Worm (Caenorhabditis elegans) whole organism, L4 larva: ENCODE measurements around the gene K08H2.4.
A peak's percentile ranks its signal among the peaks of the same experiment; 100 is the strongest.

ENCODE experiments used
- F26F4.8 ChIP-seq: fragments of 200-800 bp; sonication (Bioruptor generic); conservative IDR thresholded peaks from 2 replicates; pipeline ENCODE4 v1.3.6; 2022; ENCODE audit warnings: missing genetic modification characterization, missing compliant biosample characterization
- F37D6.2 ChIP-seq: sonication (generic microtip); optimal IDR thresholded peaks from 2 replicates; lab custom pipeline; 2016; ENCODE audit warnings: mild to moderate bottlenecking, missing genetic modification characterization, missing compliant biosample characterization
- T20F7.1 ChIP-seq: fragments of 200-800 bp; sonication (Bioruptor generic); optimal IDR thresholded peaks from 2 replicates; lab custom pipeline; 2018; ENCODE audit warnings: mild to moderate bottlenecking, missing genetic modification characterization, missing compliant biosample characterization
- Y48G9A.11 ChIP-seq: fragments of 200-800 bp; sonication (Bioruptor generic); IDR thresholded peaks from 2 replicates; pipeline ENCODE4 v1.3.6; 2022; ENCODE audit warnings: missing genetic modification reagents, missing genetic modification characterization, missing compliant biosample characterization
- Y75B8A.6 ChIP-seq: fragments of 200-800 bp; sonication (Bioruptor generic); IDR thresholded peaks from 2 replicates; pipeline ENCODE4 v1.3.6; 2022; ENCODE audit warnings: missing genetic modification reagents, missing genetic modification characterization, missing compliant biosample characterization
- aly-2 ChIP-seq: sonication (generic microtip); optimal IDR thresholded peaks from 2 replicates; lab custom pipeline; 2018; ENCODE audit warnings: missing biosample characterization, missing genetic modification characterization
- ama-1 ChIP-seq: fragments of 150-350 bp; optimal IDR thresholded peaks from 2 replicates; lab custom pipeline; 2014; ENCODE audit warnings: inconsistent platforms, mixed read lengths
- arid-1 ChIP-seq: fragments of 200-800 bp; sonication (Bioruptor generic); conservative IDR thresholded peaks from 2 replicates; pipeline ENCODE4 v1.3.6; 2022; ENCODE audit warnings: missing genetic modification reagents, missing genetic modification characterization, missing compliant biosample characterization
- ceh-20 ChIP-seq: fragments of 200-800 bp; sonication (Bioruptor generic); IDR thresholded peaks from 2 replicates; pipeline ENCODE4 v1.3.6; 2022; ENCODE audit warnings: missing genetic modification reagents, missing genetic modification characterization, missing compliant biosample characterization
- ces-1 ChIP-seq: fragments of 150-350 bp; sonication (generic microtip); optimal IDR thresholded peaks from 4 replicates; lab custom pipeline; 2014; ENCODE audit warnings: missing biosample characterization, missing genetic modification reagents, missing genetic modification characterization
- daf-12 ChIP-seq: fragments of 150-350 bp; optimal IDR thresholded peaks from 2 replicates; lab custom pipeline; 2014; ENCODE audit warnings: missing biosample characterization, missing genetic modification reagents, missing genetic modification characterization
- daf-8 ChIP-seq: fragments of 200-800 bp; sonication (Bioruptor generic); IDR thresholded peaks from 2 replicates; pipeline ENCODE4 v1.3.6; 2022; ENCODE audit warnings: missing genetic modification characterization, missing compliant biosample characterization
- dmd-6 ChIP-seq: fragments of 200-800 bp; sonication (Bioruptor generic); IDR thresholded peaks from 2 replicates; pipeline ENCODE4 v1.3.6; 2022; ENCODE audit warnings: missing genetic modification reagents, missing genetic modification characterization, missing compliant biosample characterization
- dmd-9 ChIP-seq: fragments of 200-800 bp; sonication (Bioruptor generic); IDR thresholded peaks from 2 replicates; pipeline ENCODE4 v1.3.6; 2022; ENCODE audit warnings: missing genetic modification reagents, missing genetic modification characterization, missing compliant biosample characterization
- duxl-1 ChIP-seq: sonication (generic microtip); optimal IDR thresholded peaks from 2 replicates; lab custom pipeline; 2016; ENCODE audit warnings: mild to moderate bottlenecking, missing genetic modification characterization, moderate library complexity, missing compliant biosample characterization; ENCODE audit not compliant: poor library complexity
- dve-1 ChIP-seq: sonication (generic microtip); optimal IDR thresholded peaks from 2 replicates; lab custom pipeline; 2017; ENCODE audit warnings: antibody characterized with exemption, mild to moderate bottlenecking, missing genetic modification characterization, missing compliant biosample characterization; ENCODE audit not compliant: insufficient read depth
- egl-27 ChIP-seq: sonication (generic microtip); optimal IDR thresholded peaks from 3 replicates; lab custom pipeline; 2017; ENCODE audit warnings: missing biosample characterization, missing genetic modification reagents, missing genetic modification characterization
- fkh-10 ChIP-seq: fragments of 150-350 bp; optimal IDR thresholded peaks from 2 replicates; lab custom pipeline; 2014; ENCODE audit warnings: missing biosample characterization, missing genetic modification reagents, missing genetic modification characterization
- hif-1 ChIP-seq, 2 experiments: sonication (generic microtip); optimal IDR thresholded peaks; 2 replicates each; lab custom pipeline; 2016 to 2017; ENCODE audit warnings: missing compliant biosample characterization in 2 of 2, missing genetic modification characterization in 2 of 2, missing genetic modification reagents in 2 of 2, missing genotype in 2 of 2, mild to moderate bottlenecking in 1 of 2
- hlh-11 ChIP-seq: fragments of 200-800 bp; sonication (Bioruptor generic); optimal IDR thresholded peaks from 2 replicates; lab custom pipeline; 2018; ENCODE audit warnings: mild to moderate bottlenecking, missing genetic modification characterization, missing compliant biosample characterization
- hlh-30 ChIP-seq: sonication (generic microtip); optimal IDR thresholded peaks from 2 replicates; lab custom pipeline; 2017; ENCODE audit warnings: antibody characterized with exemption, mild to moderate bottlenecking, missing genetic modification characterization, missing compliant biosample characterization; ENCODE audit not compliant: insufficient read depth
- jun-1 ChIP-seq: fragments of 150-350 bp; optimal IDR thresholded peaks from 2 replicates; lab custom pipeline; 2014; ENCODE audit warnings: missing biosample characterization, missing genetic modification reagents, missing genetic modification characterization
- lin-13 ChIP-seq: fragments of 150-350 bp; optimal IDR thresholded peaks from 2 replicates; lab custom pipeline; 2014; ENCODE audit warnings: missing biosample characterization, missing genetic modification reagents, missing genetic modification characterization
- lin-38 ChIP-seq: fragments of 200-800 bp; sonication (Bioruptor generic); IDR thresholded peaks from 2 replicates; pipeline ENCODE4 v1.3.6; 2022; ENCODE audit warnings: missing genetic modification reagents, missing genetic modification characterization, missing compliant biosample characterization
- lin-39 ChIP-seq: fragments of 150-350 bp; optimal IDR thresholded peaks from 2 replicates; lab custom pipeline; 2014; ENCODE audit warnings: missing biosample characterization, missing genetic modification reagents, missing genetic modification characterization
- lir-3 ChIP-seq: sonication (generic microtip); optimal IDR thresholded peaks from 2 replicates; lab custom pipeline; 2016; ENCODE audit warnings: mild to moderate bottlenecking, missing genetic modification characterization, missing compliant biosample characterization
- madf-9 ChIP-seq: fragments of 200-800 bp; sonication (Bioruptor generic); conservative IDR thresholded peaks from 2 replicates; pipeline ENCODE4 v1.3.6; 2022; ENCODE audit warnings: missing genetic modification reagents, missing genetic modification characterization, missing compliant biosample characterization
- mdl-1 ChIP-seq, 2 experiments: fragments of 150-350 bp in 1 of 2; sonication (generic microtip) in 1 of 2; optimal IDR thresholded peaks; 2 replicates each; lab custom pipeline; 2014 to 2017; ENCODE audit warnings: missing biosample characterization in 2 of 2, missing genetic modification characterization in 2 of 2
- mes-2 ChIP-seq: sonication (generic microtip); optimal IDR thresholded peaks from 2 replicates; lab custom pipeline; 2016; ENCODE audit warnings: missing genotype, mild to moderate bottlenecking, missing genetic modification characterization, missing compliant biosample characterization; ENCODE audit not compliant: poor library complexity, severe bottlenecking
- mxl-3 ChIP-seq: fragments of 200-800 bp; sonication (Bioruptor generic); optimal IDR thresholded peaks from 2 replicates; lab custom pipeline; 2018; ENCODE audit warnings: mild to moderate bottlenecking, missing genetic modification characterization, missing compliant biosample characterization
- nhr-11 ChIP-seq: fragments of 150-350 bp; optimal IDR thresholded peaks from 2 replicates; lab custom pipeline; 2014; ENCODE audit warnings: missing biosample characterization, missing genetic modification characterization
- nhr-25 ChIP-seq: sonication (generic microtip); optimal IDR thresholded peaks from 2 replicates; lab custom pipeline; 2017; ENCODE audit warnings: missing genetic modification characterization, mild to moderate bottlenecking, missing compliant biosample characterization, antibody characterized with exemption, moderate library complexity, borderline replicate concordance; ENCODE audit not compliant: insufficient read depth
- nhr-28 ChIP-seq: fragments of 150-350 bp; optimal IDR thresholded peaks from 2 replicates; lab custom pipeline; 2014; ENCODE audit warnings: missing biosample characterization, missing genetic modification characterization
- nhr-42 ChIP-seq: fragments of 200-800 bp; sonication (Bioruptor generic); IDR thresholded peaks from 2 replicates; pipeline ENCODE4 v1.3.6; 2022; ENCODE audit warnings: missing genetic modification characterization, missing compliant biosample characterization
- nhr-77 ChIP-seq: fragments of 150-350 bp; optimal IDR thresholded peaks from 2 replicates; lab custom pipeline; 2014; ENCODE audit warnings: missing biosample characterization, missing genetic modification characterization
- php-3 ChIP-seq: fragments of 200-800 bp; sonication (Bioruptor generic); IDR thresholded peaks from 2 replicates; pipeline ENCODE4 v1.3.6; 2022; ENCODE audit warnings: missing genetic modification reagents, missing genetic modification characterization, missing compliant biosample characterization
- snpc-1.2 ChIP-seq: fragments of 200-800 bp; sonication (Bioruptor generic); IDR thresholded peaks from 2 replicates; pipeline ENCODE4 v1.3.6; 2022; ENCODE audit warnings: missing genetic modification reagents, missing genetic modification characterization, missing compliant biosample characterization
- snpc-4 ChIP-seq: fragments of 150-350 bp; optimal IDR thresholded peaks from 2 replicates; lab custom pipeline; 2014; ENCODE audit warnings: missing biosample characterization, missing genetic modification characterization
- spr-1 ChIP-seq: sonication (generic microtip); optimal IDR thresholded peaks from 2 replicates; lab custom pipeline; 2016; ENCODE audit warnings: mild to moderate bottlenecking, missing genetic modification characterization, missing compliant biosample characterization
- unc-62 ChIP-seq, 3 experiments: fragments of 150-350 bp in 1 of 3; sonication (generic microtip); optimal IDR thresholded peaks in 2 of 3; peaks in 1 of 3; 1 replicate in 1 of 3; 2 replicates in 2 of 3; lab custom pipeline; 2014 to 2017; ENCODE audit warnings: missing biosample characterization in 3 of 3, missing genetic modification characterization in 3 of 3, missing genetic modification reagents in 3 of 3, missing genotype in 1 of 3
- zfp-2 ChIP-seq: sonication (generic microtip); optimal IDR thresholded peaks from 2 replicates; lab custom pipeline; 2016; ENCODE audit warnings: mild to moderate bottlenecking, missing genetic modification characterization, missing compliant biosample characterization

Gene K08H2.4

DNA sequence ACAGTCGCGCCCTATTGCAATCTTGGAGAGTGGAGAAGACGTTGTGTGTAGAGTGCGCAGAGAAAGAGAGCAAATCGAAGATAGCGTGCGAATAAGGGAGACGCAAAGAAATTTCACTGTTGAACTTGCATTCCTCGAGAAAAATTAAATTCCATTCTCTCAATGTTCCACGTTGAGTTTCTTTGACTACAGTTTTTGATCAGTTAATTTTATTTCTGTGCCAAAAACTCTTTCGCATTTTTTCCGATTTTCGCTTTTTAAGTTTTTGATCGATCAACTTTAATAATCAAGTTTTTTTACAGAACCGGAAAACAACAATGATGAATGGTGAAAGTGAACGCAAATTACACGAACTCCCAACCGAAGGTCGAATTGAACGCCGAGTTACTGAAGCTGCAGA is 1.2 kb upstream of the K08H2.4 start, which contains the start of gene K08H2.3:
Gene K08H2.3 (plus strand): TSS at position 301 of the 400 bp plus-strand sequence.
- TF ChIP-seq dmd-6 (GFP tag; lab: Robert Waterston, UW) (no peak), egl-27 (tag; lab: Kevin White, UChicago) (no peak), nhr-11 (tag; lab: Kevin White, UChicago) (no peak), hlh-30 (tag; lab: Kevin White, UChicago) (no peak), F26F4.8 (no peak), snpc-4 (tag; lab: Kevin White, UChicago) (no peak), arid-1 (GFP tag; lab: Robert Waterston, UW) (no peak), dmd-9 (GFP tag; lab: Robert Waterston, UW) (no peak), ceh-20 (GFP tag; lab: Robert Waterston, UW) (no peak), Y75B8A.6 (GFP tag; lab: Robert Waterston, UW) (no peak), Y48G9A.11 (no peak), F37D6.2 (tag; lab: Kevin White, UChicago) (no peak), daf-8 (GFP tag; lab: Robert Waterston, UW) (no peak), zfp-2 (no peak), ama-1 (lab: Kevin White, UChicago) (no peak), php-3 (GFP tag; lab: Robert Waterston, UW) (no peak), unc-62 (GFP tag; optimal IDR thresholded peaks at IDR 0.05 in 1 of 2; lab: Kevin White, UChicago) (no peak), unc-62 (tag; optimal IDR thresholded peaks at IDR 0.05; lab: Kevin White, UChicago) (no peak), snpc-1.2 (GFP tag; lab: Robert Waterston, UW) (no peak), fkh-10 (GFP tag; lab: Kevin White, UChicago) (no peak), duxl-1 (tag; lab: Kevin White, UChicago) (no peak)

DNA sequence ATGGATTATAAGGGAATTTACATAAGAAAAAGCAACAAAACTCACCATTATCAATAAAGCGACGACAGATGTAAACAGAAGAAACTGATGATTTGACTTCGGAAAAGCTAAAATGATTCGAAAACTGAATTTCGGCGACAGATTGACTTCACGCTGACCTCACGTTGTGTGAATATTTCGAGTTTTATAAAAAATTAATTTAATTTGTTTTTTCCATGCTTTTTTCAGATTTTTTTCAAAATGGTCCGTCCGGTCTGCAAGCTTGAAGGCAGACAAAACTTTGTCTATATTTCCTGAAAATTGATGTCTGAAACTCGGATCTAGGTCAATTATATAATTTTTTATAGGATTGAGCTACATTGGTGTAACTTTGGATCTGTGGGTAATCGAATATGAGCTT is 3.9 kb downstream of the K08H2.4 start, which contains the start of gene K08H2.5:
Gene K08H2.5 (minus strand): TSS at position 101 of the 400 bp plus-strand sequence.
- no peak for TF ChIP-seq lir-3 (tag; lab: Kevin White, UChicago)

DNA sequence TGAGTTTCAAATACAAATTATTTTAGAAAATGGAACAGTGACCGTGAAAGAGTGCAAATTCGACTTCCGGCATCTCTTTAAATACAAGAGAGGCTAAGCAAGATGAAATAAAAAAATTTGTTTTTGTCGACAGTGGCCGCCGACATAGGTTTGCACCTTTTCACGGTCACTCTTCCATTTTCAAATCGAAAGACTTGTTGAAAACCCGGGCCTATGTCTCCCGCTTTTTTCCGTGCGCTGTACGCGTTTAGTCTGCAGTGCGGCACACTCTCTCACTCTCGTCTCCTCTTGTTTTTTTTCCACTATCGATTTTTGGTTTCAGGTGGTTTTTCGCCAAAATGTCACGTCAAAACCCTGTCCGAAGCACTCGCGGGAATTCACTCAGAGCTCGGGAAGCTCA is 6.8 kb downstream of the K08H2.4 start, which contains the start of gene hpl-1:
Gene hpl-1 (plus strand): TSS at position 301 of the 400 bp plus-strand sequence.
- TF ChIP-seq nhr-11 (tag; lab: Kevin White, UChicago) (no peak), jun-1 (tag; lab: Kevin White, UChicago) (no peak), mes-2 (tag; lab: Kevin White, UChicago) (no peak), mxl-3 (GFP tag; lab: Kevin White, UChicago) (no peak), dve-1 (tag; lab: Kevin White, UChicago) (no peak), spr-1 (tag; lab: Kevin White, UChicago) (no peak), hlh-11 (tag; lab: Kevin White, UChicago) (no peak), nhr-77 (tag; lab: Kevin White, UChicago) (no peak), fkh-10 (GFP tag; lab: Kevin White, UChicago) (no peak), nhr-42 (GFP tag; lab: Robert Waterston, UW) (no peak), dmd-6 (GFP tag; lab: Robert Waterston, UW) (no peak), mdl-1 (tag; optimal IDR thresholded peaks at IDR 0.05; lab: Kevin White, UChicago) (no peak), madf-9 (GFP tag; lab: Robert Waterston, UW) (no peak), aly-2 (tag; lab: Kevin White, UChicago) (no peak)

DNA sequence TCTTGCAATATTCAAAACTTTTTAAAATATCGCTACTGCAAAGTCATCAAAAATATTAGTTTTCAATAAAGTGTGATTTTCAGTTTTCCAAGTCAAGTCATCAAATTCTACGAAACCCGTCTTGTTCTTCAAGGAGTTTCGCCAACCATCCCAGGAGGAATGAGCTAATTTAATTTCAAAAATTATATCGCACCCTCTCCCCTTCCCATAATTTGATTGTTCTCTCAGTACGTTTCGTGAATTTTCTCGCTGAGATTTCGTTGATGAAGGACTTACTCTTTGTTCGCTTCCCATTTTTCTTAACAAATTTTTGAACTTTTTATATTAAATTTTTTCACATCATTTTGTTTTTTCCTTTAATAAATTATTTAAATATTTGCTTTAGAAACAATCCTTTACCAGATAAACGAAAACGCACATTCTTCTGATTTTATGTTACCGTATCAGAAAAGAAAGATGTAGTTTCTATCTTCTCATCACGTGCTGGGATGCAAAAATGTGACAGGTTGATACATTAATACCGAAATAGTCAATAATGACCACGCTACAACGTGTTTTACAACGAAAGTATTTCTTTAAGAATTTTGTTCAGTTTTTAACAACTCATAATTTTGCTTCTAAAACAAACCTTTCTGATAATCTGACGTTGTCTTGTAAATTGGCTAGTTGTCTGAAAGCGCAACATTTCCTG is 8.5 kb downstream of the K08H2.4 start:
- no peak for TF ChIP-seq lin-13 (GFP tag; lab: Kevin White, UChicago)
- peak; percentile 67 for TF ChIP-seq dve-1 (tag; lab: Kevin White, UChicago)
- TF ChIP-seq nhr-28 (tag; lab: Kevin White, UChicago) = peak; percentile 82
- TF ChIP-seq T20F7.1 (GFP tag; lab: Kevin White, UChicago) = peak; percentile 29
- peak; percentile 85 for TF ChIP-seq ces-1 (GFP tag; lab: Kevin White, UChicago)
- peak in 1 of 2 experiments; percentile 3 for TF ChIP-seq unc-62 (GFP tag; optimal IDR thresholded peaks at IDR 0.05 in 1 of 2; lab: Kevin White, UChicago)
- no peak for TF ChIP-seq unc-62 (tag; optimal IDR thresholded peaks at IDR 0.05; lab: Kevin White, UChicago)
- TF ChIP-seq daf-12 (tag; lab: Kevin White, UChicago) = no peak
- TF ChIP-seq hif-1 (tag; optimal IDR thresholded peaks at IDR 0.05; lab: Kevin White, UChicago) = no peak
- TF ChIP-seq hlh-30 (tag; lab: Kevin White, UChicago) = peak; percentile 71
- peak in 1 of 2 experiments; percentile 45 for TF ChIP-seq mdl-1 (tag; optimal IDR thresholded peaks at IDR 0.05; lab: Kevin White, UChicago)
- TF ChIP-seq dmd-6 (GFP tag; lab: Robert Waterston, UW) = peak; percentile 52
- no peak for TF ChIP-seq nhr-25 (tag; lab: Kevin White, UChicago)
- TF ChIP-seq lin-38 (GFP tag; lab: Robert Waterston, UW) = no peak
- TF ChIP-seq mes-2 (tag; lab: Kevin White, UChicago) = no peak
- peak; percentile 33 for TF ChIP-seq hlh-11 (tag; lab: Kevin White, UChicago)
- no peak for TF ChIP-seq lin-39 (tag; lab: Kevin White, UChicago)
